Worm (Caenorhabditis elegans): ENCODE measurements around the gene sra-11.
A peak's percentile ranks its signal among the peaks of the same experiment; 100 is the strongest.

The sra-11 gene

DNA sequence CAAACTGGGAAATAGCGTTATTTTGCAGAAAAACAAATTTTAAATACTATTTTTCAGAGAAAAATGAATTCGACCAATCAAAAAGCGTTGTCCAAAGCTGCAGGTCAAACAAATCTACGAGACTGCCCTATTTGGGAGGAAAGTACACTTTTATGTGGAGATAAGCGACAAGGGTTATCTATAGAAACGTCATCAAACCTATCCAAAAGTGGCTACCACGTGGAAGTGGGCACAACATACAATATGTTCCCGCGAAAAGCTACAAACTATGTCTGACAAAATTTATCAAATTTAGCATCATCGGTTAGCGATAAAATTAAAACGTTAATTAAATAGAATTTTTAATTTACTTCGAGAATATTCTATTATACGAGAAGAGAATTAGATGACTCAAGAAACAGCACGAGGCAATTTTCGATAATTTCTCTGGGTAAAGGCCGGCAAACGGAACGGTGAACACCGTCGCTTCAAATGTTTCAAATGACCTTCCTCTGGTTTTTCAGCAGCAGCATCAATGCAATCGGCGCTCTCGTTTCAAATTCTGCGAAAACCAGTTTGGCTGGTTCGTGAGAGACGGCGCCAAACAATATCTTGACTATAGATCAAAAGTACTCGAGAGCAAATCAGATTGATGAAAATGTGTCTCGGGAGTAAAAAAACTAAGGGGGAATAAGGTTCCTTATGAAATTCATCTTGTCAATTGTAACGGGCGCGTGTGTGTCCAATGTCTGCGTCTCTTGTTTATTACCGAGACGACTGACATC, 48.2 kb downstream of the sra-11 start:
- TF ChIP-seq fkh-10 (GFP tag; optimal IDR thresholded peaks at IDR 0.05) (no peak), nhr-77 (tag; optimal IDR thresholded peaks at IDR 0.05) (no peak), ceh-90 (tag; optimal IDR thresholded peaks at IDR 0.05) (no peak), ceh-88 (GFP tag; IDR thresholded peaks at IDR 0.05) (no peak), egl-27 (tag; optimal IDR thresholded peaks at IDR 0.05) (no peak), mef-2 (tag; optimal IDR thresholded peaks at IDR 0.05) (no peak), unc-130 (tag; optimal IDR thresholded peaks at IDR 0.05) (no peak), ceh-8 (GFP tag; optimal IDR thresholded peaks at IDR 0.05) (no peak), unc-62 (GFP tag; optimal IDR thresholded peaks at IDR 0.05) (no peak), lin-39 (tag; optimal IDR thresholded peaks at IDR 0.05) (no peak), nhr-71 (tag; optimal IDR thresholded peaks at IDR 0.05) (peak; percentile 27), sptf-1 (tag; optimal IDR thresholded peaks at IDR 0.05) (no peak), mdl-1 (tag; optimal IDR thresholded peaks at IDR 0.05) (peak in 1 of 2 experiments; percentile 12), grh-1 (GFP tag; IDR thresholded peaks at IDR 0.05) (peak; percentile 62), dpl-1 (GFP tag; optimal IDR thresholded peaks at IDR 0.05) (peak in 1 of 3 experiments; percentile 1), mep-1 (tag; optimal IDR thresholded peaks at IDR 0.05) (peak; percentile 32), hpl-2 (GFP tag; optimal IDR thresholded peaks at IDR 0.05) (no peak), skn-1 (tag; optimal IDR thresholded peaks at IDR 0.05) (peak; percentile 43), lin-35 (GFP tag; optimal IDR thresholded peaks at IDR 0.05) (peak in 1 of 2 experiments; percentile 36), snpc-4 (tag; optimal IDR thresholded peaks at IDR 0.05) (no peak), xbp-1 (tag; optimal IDR thresholded peaks at IDR 0.05) (peak; percentile 19), pqm-1 (tag; optimal IDR thresholded peaks at IDR 0.05) (no peak), nhr-20 (tag; optimal IDR thresholded peaks at IDR 0.05) (peak; percentile 16), unc-98 (GFP tag; IDR thresholded peaks at IDR 0.05) (no peak), nhr-90 (tag; optimal IDR thresholded peaks at IDR 0.05; ENCODE audit: poor library complexity) (no peak), ztf-4 (tag; optimal IDR thresholded peaks at IDR 0.05) (no peak), unc-30 (tag; optimal IDR thresholded peaks at IDR 0.05) (no peak), rnt-1 (tag; optimal IDR thresholded peaks at IDR 0.05) (no peak), zag-1 (tag; optimal IDR thresholded peaks at IDR 0.05) (no peak), ceh-63 (GFP tag; optimal IDR thresholded peaks at IDR 0.05) (no peak), nhr-85 (tag) (peak; percentile 74), fkh-4 (tag; optimal IDR thresholded peaks at IDR 0.05; ENCODE audit: borderline replicate concordance) (no peak), irx-1 (tag; optimal IDR thresholded peaks at IDR 0.05) (no peak), sox-4 (tag; optimal IDR thresholded peaks at IDR 0.05) (no peak), efl-1 (optimal IDR thresholded peaks at IDR 0.05) (no peak), efl-1 (GFP tag; optimal IDR thresholded peaks at IDR 0.05 in 1 of 2) (peak in 1 of 2 experiments; percentile 57), lin-14 (GFP tag; optimal IDR thresholded peaks at IDR 0.05) (peak; percentile 34), elt-2 (tag; optimal IDR thresholded peaks at IDR 0.05) (peak; percentile 83), blmp-1 (tag; optimal IDR thresholded peaks at IDR 0.05) (peak; percentile 31), lsy-2 (tag; optimal IDR thresholded peaks at IDR 0.05) (no peak), sup-37 (GFP tag; optimal IDR thresholded peaks at IDR 0.05) (no peak), efl-3 (GFP tag; optimal IDR thresholded peaks at IDR 0.05) (no peak), unc-86 (tag; optimal IDR thresholded peaks at IDR 0.05) (no peak), C34B4.2 (tag; optimal IDR thresholded peaks at IDR 0.05) (no peak), ces-1 (GFP tag; optimal IDR thresholded peaks at IDR 0.05) (no peak)

Measured in whole organism, L1 larva.